Worm (Caenorhabditis elegans) whole organism, midembryonic: Measurements from ENCODE around the gene K11H12.9.

Source experiments
- T22C8.4 ChIP-seq: fragments of 200-800 bp; sonication (Bioruptor generic); IDR thresholded peaks from 2 replicates; pipeline ENCODE4 v1.3.6; 2022; ENCODE audit warnings: missing genetic modification characterization, missing compliant biosample characterization
- cog-1 ChIP-seq: sonication (generic microtip); optimal IDR thresholded peaks from 2 replicates; lab custom pipeline; 2016; ENCODE audit warnings: missing genetic modification characterization, missing compliant biosample characterization
- flt-1 ChIP-seq: fragments of 200-800 bp; sonication (Bioruptor generic); IDR thresholded peaks from 2 replicates; pipeline ENCODE4 v1.3.6; 2022; ENCODE audit warnings: missing genetic modification characterization, missing compliant biosample characterization
- klf-2 ChIP-seq: fragments of 200-800 bp; sonication (Bioruptor generic); conservative IDR thresholded peaks from 2 replicates; pipeline ENCODE4 v1.3.6; 2022; ENCODE audit warnings: missing genetic modification reagents, missing genetic modification characterization, missing compliant biosample characterization
- med-1 ChIP-seq: sonication (generic microtip); optimal IDR thresholded peaks from 2 replicates; lab custom pipeline; 2017; ENCODE audit warnings: missing genetic modification characterization, mild to moderate bottlenecking, missing compliant biosample characterization, antibody characterized with exemption, missing genetic modification reagents; ENCODE audit not compliant: insufficient read depth
- ref-1 ChIP-seq: fragments of 200-800 bp; sonication (Bioruptor generic); conservative IDR thresholded peaks from 2 replicates; pipeline ENCODE4 v1.3.6; 2022; ENCODE audit warnings: missing genetic modification reagents, missing genetic modification characterization, missing compliant biosample characterization
- tab-1 ChIP-seq: fragments of 200-800 bp; sonication (Bioruptor generic); IDR thresholded peaks from 2 replicates; pipeline ENCODE4 v1.3.6; 2022; ENCODE audit warnings: missing genetic modification characterization, missing compliant biosample characterization
- ztf-23 ChIP-seq: fragments of 200-800 bp; sonication (Bioruptor generic); IDR thresholded peaks from 2 replicates; pipeline ENCODE4 v1.3.6; 2022; ENCODE audit warnings: missing genetic modification reagents, missing genetic modification characterization, missing compliant biosample characterization
- ztf-29 ChIP-seq: fragments of 200-800 bp; sonication (Bioruptor generic); IDR thresholded peaks from 2 replicates; pipeline ENCODE4 v1.3.6; 2022; ENCODE audit warnings: missing genetic modification reagents, missing genetic modification characterization, missing compliant biosample characterization

K11H12.9 gene

DNA sequence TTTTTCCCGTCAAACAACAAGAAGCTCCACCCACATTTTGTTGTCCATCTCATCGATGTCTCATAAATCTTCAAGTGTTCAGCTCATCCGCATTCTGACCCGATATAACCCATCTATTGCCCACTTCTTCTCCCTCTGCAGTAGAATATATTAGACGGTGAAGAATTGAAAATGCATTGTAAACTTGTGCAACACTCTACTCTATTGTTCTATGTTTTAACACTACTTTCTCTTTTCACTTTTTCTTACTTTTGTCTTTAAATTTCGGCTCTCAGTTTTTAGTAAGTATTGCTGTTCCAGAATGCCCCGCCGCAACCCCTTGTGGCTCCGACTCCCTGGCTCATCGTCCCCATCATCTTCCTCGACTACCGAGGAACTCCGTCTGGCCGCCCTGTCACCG, at the start of gene K11H12.9:
K11H12.9 (plus strand) TSS at position 301 of the 400 bp plus-strand sequence.
- TF ChIP-seq klf-2 = no peak
- TF ChIP-seq T22C8.4 = no peak
- TF ChIP-seq ref-1 (GFP tag; lab: Robert Waterston, UW) = no peak
- TF ChIP-seq tab-1 = no peak
- no peak for TF ChIP-seq cog-1 (tag; lab: Kevin White, UChicago)
- no peak for TF ChIP-seq med-1 (GFP tag; lab: Kevin White, UChicago)
- no peak for TF ChIP-seq flt-1 (GFP tag; lab: Robert Waterston, UW)
- TF ChIP-seq ztf-29 = no peak

DNA sequence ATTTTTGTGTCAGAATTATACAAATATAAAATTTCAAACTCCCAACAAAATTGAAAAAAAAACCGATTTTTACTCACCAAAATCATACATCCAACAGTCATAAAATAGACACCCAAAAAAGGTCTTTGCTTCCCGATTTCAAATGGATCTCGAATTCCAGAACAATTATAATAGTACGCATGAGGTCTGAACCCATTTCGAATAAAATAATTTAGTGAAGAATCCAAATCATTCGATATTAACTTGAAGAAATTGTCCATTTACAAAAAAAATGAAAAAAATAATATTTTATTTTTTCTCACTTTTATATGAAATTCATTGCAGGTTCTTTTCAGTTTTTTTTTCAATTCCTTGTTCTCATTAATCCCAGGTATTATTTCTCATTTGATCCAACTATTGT, 47.9 kb upstream of the K11H12.9 start, which contains the start of gene srt-59:
srt-59 (minus strand) TSS at position 101 of the 400 bp plus-strand sequence.
- TF ChIP-seq T22C8.4 = no peak
- no peak for TF ChIP-seq med-1 (GFP tag; lab: Kevin White, UChicago)
- no peak for TF ChIP-seq ztf-29

DNA sequence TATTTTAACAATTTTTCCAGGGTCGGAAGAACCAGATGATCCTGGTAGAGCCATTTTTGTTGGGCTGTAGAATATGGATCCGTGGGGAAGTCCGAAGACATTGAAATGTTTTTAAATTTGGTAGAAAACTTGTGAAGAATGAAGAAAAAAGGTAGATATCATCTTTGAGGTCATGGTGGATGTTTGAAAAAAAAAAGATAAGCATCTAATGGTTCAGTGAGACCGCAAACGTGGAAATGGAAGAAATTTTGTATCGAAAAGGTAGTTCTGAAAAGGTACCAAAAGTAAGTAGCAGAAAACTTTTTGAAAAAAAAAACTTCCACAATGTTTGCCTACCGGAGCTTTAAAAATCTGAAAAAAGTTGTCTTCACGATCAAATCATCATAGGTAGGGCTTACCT, 45.9 kb upstream of the K11H12.9 start, which contains the start of gene prmt-4:
prmt-4 (minus strand) TSS at position 101 of the 400 bp plus-strand sequence.
- TF ChIP-seq klf-2 (no peak), cog-1 (tag; lab: Kevin White, UChicago) (no peak), flt-1 (GFP tag; lab: Robert Waterston, UW) (no peak), ztf-23 (GFP tag; lab: Robert Waterston, UW) (no peak), med-1 (GFP tag; lab: Kevin White, UChicago) (no peak), tab-1 (no peak), ztf-29 (no peak), T22C8.4 (no peak), ref-1 (GFP tag; lab: Robert Waterston, UW) (no peak)

- TF ChIP-seq med-1 (GFP tag; lab: Kevin White, UChicago) = no peak
- no peak for TF ChIP-seq T22C8.4
- TF ChIP-seq tab-1 = no peak
- no peak for TF ChIP-seq cog-1 (tag; lab: Kevin White, UChicago)
- no peak for TF ChIP-seq ref-1 (GFP tag; lab: Robert Waterston, UW)
- TF ChIP-seq ztf-29 = no peak
- no peak for TF ChIP-seq flt-1 (GFP tag; lab: Robert Waterston, UW)
- TF ChIP-seq ztf-23 (GFP tag; lab: Robert Waterston, UW) = no peak
- no peak for TF ChIP-seq klf-2
Observed at ce11 chrIV:604144-604543, 45.3 kb upstream of the K11H12.9 start, which contains the start of gene col-102. TSS of gene col-102 (plus strand) at chrIV:604444.

DNA sequence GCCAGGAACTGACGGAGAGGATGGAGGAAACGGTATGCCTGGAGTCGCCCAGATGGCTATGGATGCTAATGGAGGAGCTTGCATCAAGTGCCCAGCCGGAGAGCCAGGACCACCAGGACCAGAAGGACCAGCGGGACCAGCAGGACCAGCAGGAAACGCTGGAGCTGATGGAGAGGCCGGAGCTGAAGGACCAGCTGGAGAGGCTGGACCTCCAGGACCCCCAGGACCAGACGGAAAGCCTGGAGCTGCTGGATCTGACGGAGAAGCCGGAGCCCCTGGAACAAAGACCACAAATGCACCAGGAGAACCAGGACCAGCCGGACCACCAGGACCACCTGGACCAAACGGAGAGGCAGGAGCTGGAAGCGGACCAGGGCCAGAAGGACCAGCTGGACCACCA, 44.6 kb upstream of the K11H12.9 start:
- TF ChIP-seq med-1 (GFP tag; lab: Kevin White, UChicago) = no peak
- no peak for TF ChIP-seq klf-2
- TF ChIP-seq cog-1 (tag; lab: Kevin White, UChicago) = no peak
- TF ChIP-seq tab-1 = no peak

- TF ChIP-seq ztf-29 = no peak
- TF ChIP-seq tab-1 = no peak
- no peak for TF ChIP-seq klf-2
- TF ChIP-seq cog-1 (tag; lab: Kevin White, UChicago) = no peak
- no peak for TF ChIP-seq flt-1 (GFP tag; lab: Robert Waterston, UW)
- no peak for TF ChIP-seq ref-1 (GFP tag; lab: Robert Waterston, UW)
- TF ChIP-seq med-1 (GFP tag; lab: Kevin White, UChicago) = no peak
- TF ChIP-seq ztf-23 (GFP tag; lab: Robert Waterston, UW) = no peak
- TF ChIP-seq T22C8.4 = no peak
Observed at ce11 chrIV:605431-605830, 44.0 kb upstream of the K11H12.9 start.

ce11 chrIV:606055-606454, 43.4 kb upstream of the K11H12.9 start, which contains the start of gene inx-18:
TSS of gene inx-18 (plus strand) at chrIV:606355.
- no peak for TF ChIP-seq ref-1 (GFP tag; lab: Robert Waterston, UW)
- no peak for TF ChIP-seq klf-2
- TF ChIP-seq T22C8.4 = no peak
- TF ChIP-seq ztf-29 = no peak
- TF ChIP-seq tab-1 = no peak
- TF ChIP-seq flt-1 (GFP tag; lab: Robert Waterston, UW) = no peak
- no peak for TF ChIP-seq cog-1 (tag; lab: Kevin White, UChicago)
- no peak for TF ChIP-seq ztf-23 (GFP tag; lab: Robert Waterston, UW)
- no peak for TF ChIP-seq med-1 (GFP tag; lab: Kevin White, UChicago)

- TF ChIP-seq T22C8.4 (no peak), tab-1 (no peak), klf-2 (no peak), cog-1 (tag; lab: Kevin White, UChicago) (no peak), ref-1 (GFP tag; lab: Robert Waterston, UW) (no peak), ztf-23 (GFP tag; lab: Robert Waterston, UW) (no peak), ztf-29 (no peak), med-1 (GFP tag; lab: Kevin White, UChicago) (no peak)
Observed at ce11 chrIV:607628-608027, 41.8 kb upstream of the K11H12.9 start.

ce11 chrIV:613155-613554, 36.3 kb upstream of the K11H12.9 start:
- TF ChIP-seq ref-1 (GFP tag; lab: Robert Waterston, UW) (no peak), med-1 (GFP tag; lab: Kevin White, UChicago) (no peak), klf-2 (no peak), ztf-23 (GFP tag; lab: Robert Waterston, UW) (no peak), tab-1 (no peak), T22C8.4 (no peak), ztf-29 (no peak), flt-1 (GFP tag; lab: Robert Waterston, UW) (no peak), cog-1 (tag; lab: Kevin White, UChicago) (no peak)

DNA sequence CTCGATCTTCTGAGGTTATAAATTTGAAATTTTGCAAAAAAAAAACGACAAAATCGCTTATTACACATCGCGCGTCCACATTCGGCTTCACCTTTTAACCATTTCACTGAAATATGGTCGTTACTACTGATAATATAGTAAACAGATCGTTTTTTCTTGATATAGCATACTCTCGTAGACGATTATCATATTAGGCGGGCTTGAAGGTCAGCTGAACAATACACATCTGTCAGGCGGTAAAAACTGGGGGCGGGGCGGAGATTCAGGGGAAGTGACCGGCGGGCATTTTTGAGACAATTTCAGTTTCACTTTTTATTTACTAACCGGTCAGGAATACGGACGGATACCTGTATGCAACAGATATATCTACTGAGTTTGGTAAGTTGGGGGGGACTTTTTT, 34.2 kb upstream of the K11H12.9 start, which contains the start of gene C18H7.1:
C18H7.1 (plus strand) TSS at position 301 of the 400 bp plus-strand sequence.
- TF ChIP-seq ref-1 (GFP tag; lab: Robert Waterston, UW) (no peak), klf-2 (no peak), T22C8.4 (no peak), med-1 (GFP tag; lab: Kevin White, UChicago) (no peak), ztf-23 (GFP tag; lab: Robert Waterston, UW) (no peak), ztf-29 (no peak), flt-1 (GFP tag; lab: Robert Waterston, UW) (no peak), cog-1 (tag; lab: Kevin White, UChicago) (no peak)
